Fruit fly (Drosophila melanogaster): ENCODE results near the gene CCAP-R.

dm6 chr3R:25961694-25962093 lies 5.6 kb upstream of the CCAP-R start, which contains the start of gene boss:
- TF ChIP-seq cic (GFP tag; optimal IDR thresholded peaks at IDR 0.05), result no peak
- no peak for TF ChIP-seq toe (GFP tag; optimal IDR thresholded peaks at IDR 0.05)
